Worm (Caenorhabditis elegans): ENCODE results near the gene Y39B6A.29.

Gene Y39B6A.29

ce11 chrV:19057602-19058001, 33.0 kb upstream of the Y39B6A.29 start:
- no peak for TF ChIP-seq fos-1 (tag; optimal IDR thresholded peaks at IDR 0.05)
- no peak for TF ChIP-seq jun-1 (tag; optimal IDR thresholded peaks at IDR 0.05)
- TF ChIP-seq ceh-16 (tag; optimal IDR thresholded peaks at IDR 0.05): no peak
- TF ChIP-seq lin-15B (tag; optimal IDR thresholded peaks at IDR 0.05): no peak
- no peak for TF ChIP-seq nhr-23 (tag; optimal IDR thresholded peaks at IDR 0.05)
- no peak for TF ChIP-seq nhr-28 (tag; optimal IDR thresholded peaks at IDR 0.05)
- TF ChIP-seq elt-2 (tag; optimal IDR thresholded peaks at IDR 0.05): no peak
- TF ChIP-seq aly-2 (tag; optimal IDR thresholded peaks at IDR 0.05): no peak
- no peak for TF ChIP-seq nhr-237 (tag; optimal IDR thresholded peaks at IDR 0.05)
- TF ChIP-seq egl-27 (tag; optimal IDR thresholded peaks at IDR 0.05): no peak
- no peak for TF ChIP-seq nhr-25 (tag; optimal IDR thresholded peaks at IDR 0.05)
- no peak for TF ChIP-seq R02D3.7 (tag; optimal IDR thresholded peaks at IDR 0.05)
- no peak for TF ChIP-seq ztf-4 (tag; optimal IDR thresholded peaks at IDR 0.05)
- no peak for TF ChIP-seq egl-5 (tag; optimal IDR thresholded peaks at IDR 0.05)

DNA sequence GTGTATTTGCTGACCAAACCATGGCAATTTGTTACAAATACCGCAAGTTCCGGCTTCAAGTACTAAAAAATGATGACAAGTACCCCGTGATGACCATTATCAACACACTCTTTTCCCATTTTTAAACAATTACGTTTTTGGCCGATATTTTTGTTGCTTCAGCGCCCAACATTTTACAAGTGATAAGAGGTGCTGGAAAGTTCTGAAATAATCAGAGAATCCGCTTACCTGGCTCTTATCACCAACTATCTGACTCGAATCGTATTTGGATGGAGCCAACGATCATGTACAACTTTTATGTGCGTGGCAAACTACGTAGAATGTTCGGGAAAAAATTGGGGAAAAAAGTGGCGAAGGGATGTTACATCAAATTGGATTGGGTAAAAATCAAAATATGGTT, 28.7 kb upstream of the Y39B6A.29 start:
- TF ChIP-seq pqm-1 (tag; optimal IDR thresholded peaks at IDR 0.05) (peak; percentile 96), fkh-2 (tag; optimal IDR thresholded peaks at IDR 0.05) (no peak), ceh-16 (tag; optimal IDR thresholded peaks at IDR 0.05) (no peak), unc-62 (GFP tag; optimal IDR thresholded peaks at IDR 0.05) (no peak), jun-1 (tag; optimal IDR thresholded peaks at IDR 0.05) (peak; percentile 68), elt-1 (tag; optimal IDR thresholded peaks at IDR 0.05) (no peak), lsy-12 (tag; optimal IDR thresholded peaks at IDR 0.05) (peak; percentile 7), skn-1 (tag; optimal IDR thresholded peaks at IDR 0.05) (peak; percentile 1), daf-12 (tag; optimal IDR thresholded peaks at IDR 0.05) (no peak), hmg-11 (tag; optimal IDR thresholded peaks at IDR 0.05) (no peak), aly-2 (tag; optimal IDR thresholded peaks at IDR 0.05) (no peak), egl-5 (tag; optimal IDR thresholded peaks at IDR 0.05) (no peak), pha-4 (tag; optimal IDR thresholded peaks at IDR 0.05) (peak; percentile 28), elt-2 (tag; optimal IDR thresholded peaks at IDR 0.05) (peak; percentile 98), unc-39 (tag; optimal IDR thresholded peaks at IDR 0.05) (no peak)

ce11 chrV:19051425-19051824, 26.8 kb upstream of the Y39B6A.29 start:
- peak; percentile 95 for TF ChIP-seq pqm-1 (tag; optimal IDR thresholded peaks at IDR 0.05)
- no peak for TF ChIP-seq ztf-4 (tag; optimal IDR thresholded peaks at IDR 0.05)
- no peak for TF ChIP-seq nhr-237 (tag; optimal IDR thresholded peaks at IDR 0.05)
- TF ChIP-seq lin-15B (tag; optimal IDR thresholded peaks at IDR 0.05): no peak
- TF ChIP-seq mdl-1 (tag; optimal IDR thresholded peaks at IDR 0.05): no peak
- TF ChIP-seq hmg-11 (tag; optimal IDR thresholded peaks at IDR 0.05): no peak
- peak; percentile 34 for TF ChIP-seq jun-1 (tag; optimal IDR thresholded peaks at IDR 0.05)
- peak; percentile 98 for TF ChIP-seq elt-2 (tag; optimal IDR thresholded peaks at IDR 0.05)
- no peak for TF ChIP-seq R02D3.7 (tag; optimal IDR thresholded peaks at IDR 0.05)
- peak; percentile 50 for TF ChIP-seq nfya-1 (tag; optimal IDR thresholded peaks at IDR 0.05; ENCODE audit: insufficient read depth)
- no peak for TF ChIP-seq egl-27 (tag; optimal IDR thresholded peaks at IDR 0.05)
- TF ChIP-seq ztf-11 (tag; optimal IDR thresholded peaks at IDR 0.05): no peak
- TF ChIP-seq skn-1 (tag; optimal IDR thresholded peaks at IDR 0.05): peak; percentile 54
- TF ChIP-seq pha-4 (tag; optimal IDR thresholded peaks at IDR 0.05): peak; percentile 47
- TF ChIP-seq nhr-76 (tag; optimal IDR thresholded peaks at IDR 0.05): no peak
- TF ChIP-seq unc-39 (tag; optimal IDR thresholded peaks at IDR 0.05): no peak

ce11 chrV:19050888-19051287, 26.3 kb upstream of the Y39B6A.29 start:
- TF ChIP-seq sea-2 (GFP tag; optimal IDR thresholded peaks at IDR 0.05): no peak
- TF ChIP-seq nhr-77 (tag; optimal IDR thresholded peaks at IDR 0.05): no peak

- TF ChIP-seq zag-1 (tag; optimal IDR thresholded peaks at IDR 0.05): no peak
- no peak for TF ChIP-seq fkh-2 (tag; optimal IDR thresholded peaks at IDR 0.05)
- TF ChIP-seq nhr-28 (tag; optimal IDR thresholded peaks at IDR 0.05): no peak
- TF ChIP-seq R02D3.7 (tag; optimal IDR thresholded peaks at IDR 0.05): no peak
Measured at ce11 chrV:19050438-19050837, 25.9 kb upstream of the Y39B6A.29 start, which contains the start of gene asp-1. TSS of gene asp-1 (minus strand) at chrV:19050752.
